Fruit fly (Drosophila melanogaster) S2 (cell line): ENCODE data around the gene dlp.

Experiments
- CG8478 ChIP-seq: fragments of >200 bp; optimal IDR thresholded peaks from 2 replicates; lab custom pipeline; 2018
- CTCF ChIP-seq, 2 experiments: fragments of >200 bp; optimal IDR thresholded peaks; 2 replicates each; lab custom pipeline; 2018

DNA sequence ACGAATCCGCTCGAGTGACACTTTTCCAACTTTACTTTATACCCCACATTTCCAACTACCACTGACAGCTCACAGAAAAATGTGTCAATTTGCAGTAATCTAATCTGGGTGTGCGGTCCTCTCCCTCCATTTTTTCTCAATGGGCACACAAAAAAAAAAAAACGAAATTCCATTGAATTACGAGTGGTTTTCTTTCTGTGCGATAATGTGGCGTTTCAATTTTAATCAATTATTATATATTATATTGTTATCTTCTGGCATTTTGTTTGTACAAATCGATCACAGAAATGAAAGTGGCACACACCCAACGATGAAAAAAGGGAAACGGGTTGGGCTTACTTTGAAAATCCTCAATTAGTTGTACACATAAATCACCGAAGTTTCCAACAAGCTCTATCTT, 17.9 kb downstream of the dlp start:
- TF ChIP-seq CTCF (optimal IDR thresholded peaks at IDR 0.05; lab: Kevin White, UChicago) (no peak), CG8478 (no peak)
